Fruit fly (Drosophila melanogaster) whole organism, wandering third instar larva: Measurements from ENCODE around the gene IntS2.

ENCODE experiments used
- Abd-B ChIP-seq: fragments of >200 bp; optimal IDR thresholded peaks from 2 replicates; lab custom pipeline; 2017; ENCODE audit warnings: missing biosample characterization, missing genetic modification characterization
- CG9705 ChIP-seq: fragments of 200-800 bp; sonication (Bioruptor generic); optimal IDR thresholded peaks from 2 replicates; lab custom pipeline; 2018; ENCODE audit warnings: missing biosample characterization, mild to moderate bottlenecking, missing genetic modification characterization
- Dfd ChIP-seq: fragments of >200 bp; optimal IDR thresholded peaks from 2 replicates; lab custom pipeline; 2017; ENCODE audit warnings: missing biosample characterization, missing genetic modification characterization
- Hr78 ChIP-seq: fragments of >200 bp; optimal IDR thresholded peaks from 2 replicates; lab custom pipeline; 2017; ENCODE audit warnings: missing biosample characterization, missing genetic modification characterization
- Mio ChIP-seq: sonication (Bioruptor generic); optimal IDR thresholded peaks from 2 replicates; lab custom pipeline; 2016; ENCODE audit warnings: missing biosample characterization, missing genetic modification characterization
- Rel ChIP-seq, 2 experiments: fragments of 200-800 bp; sonication (Bioruptor generic) in 1 of 2; optimal IDR thresholded peaks; 2 replicates in 1 of 2; 3 replicates in 1 of 2; lab custom pipeline; 2016 to 2019; ENCODE audit warnings: mild to moderate bottlenecking in 2 of 2, missing biosample characterization in 2 of 2, missing genetic modification characterization in 2 of 2, moderate library complexity in 1 of 2
- Vsx2 ChIP-seq: fragments of 200-300, 225-300 bp; sonication (Bioruptor generic); optimal IDR thresholded peaks from 2 replicates; lab custom pipeline; 2018; ENCODE audit warnings: missing biosample characterization, missing genetic modification characterization; ENCODE audit not compliant: partially characterized antibody
- br ChIP-seq: fragments of 200-800 bp; sonication (Bioruptor generic); optimal IDR thresholded peaks from 2 replicates; lab custom pipeline; 2016; ENCODE audit warnings: missing biosample characterization, missing genetic modification characterization
- fru ChIP-seq: fragments of 200-800 bp; sonication (Bioruptor generic); optimal IDR thresholded peaks from 3 replicates; lab custom pipeline; 2016; ENCODE audit warnings: missing biosample characterization, mild to moderate bottlenecking, missing genetic modification characterization
- h ChIP-seq: fragments of 200-800 bp; sonication (Bioruptor generic); optimal IDR thresholded peaks from 3 replicates; lab custom pipeline; 2016; ENCODE audit warnings: missing biosample characterization, mild to moderate bottlenecking, missing genetic modification characterization
- psq ChIP-seq: fragments of 200-800 bp; sonication (Bioruptor generic); optimal IDR thresholded peaks from 3 replicates; lab custom pipeline; 2017; ENCODE audit warnings: missing biosample characterization, mild to moderate bottlenecking, missing genetic modification characterization, moderate library complexity
- rgr ChIP-seq: fragments of 200-800 bp; sonication (Bioruptor generic); optimal IDR thresholded peaks from 3 replicates; lab custom pipeline; 2016; ENCODE audit warnings: missing biosample characterization, mild to moderate bottlenecking, missing genetic modification characterization

dm6 chrX:17693981-17694872 lies 37.6 kb upstream of the IntS2 start:
- no peak for TF ChIP-seq h
- no peak for TF ChIP-seq Abd-B (GFP tag; lab: Kevin White, UChicago)
- no peak for TF ChIP-seq rgr (GFP tag; lab: Kevin White, UChicago)
- TF ChIP-seq Dfd (GFP tag; lab: Kevin White, UChicago), result no peak
- TF ChIP-seq Hr78, result no peak
- no peak for TF ChIP-seq Mio
- TF ChIP-seq Rel (GFP tag; optimal IDR thresholded peaks at IDR 0.05; lab: Kevin White, UChicago), result no peak
- no peak for TF ChIP-seq Rel (tag; optimal IDR thresholded peaks at IDR 0.05; lab: Kevin White, UChicago)
- no peak for TF ChIP-seq psq (GFP tag; lab: Kevin White, UChicago)
- no peak for TF ChIP-seq Vsx2 (GFP tag; lab: Kevin White, UChicago)
- TF ChIP-seq CG9705 (GFP tag; lab: Kevin White, UChicago), result no peak
- no peak for TF ChIP-seq fru (GFP tag; lab: Kevin White, UChicago)
- TF ChIP-seq br (GFP tag; lab: Kevin White, UChicago), result no peak
